Worm (Caenorhabditis elegans) whole organism, mixed stage, embryonic: ENCODE measurements around the gene E03H12.7.

ENCODE experiments used
- elt-1 ChIP-seq: sonication (generic microtip); optimal IDR thresholded peaks from 2 replicates; lab custom pipeline; 2017; ENCODE audit warnings: missing genetic modification characterization, mild to moderate bottlenecking, missing compliant biosample characterization, antibody characterized with exemption, moderate library complexity, borderline replicate concordance; ENCODE audit not compliant: insufficient read depth
- flh-1 ChIP-seq: fragments of 200-800 bp; sonication (Bioruptor generic); optimal IDR thresholded peaks from 2 replicates; lab custom pipeline; 2018; ENCODE audit warnings: mild to moderate bottlenecking, missing genetic modification characterization, moderate library complexity, missing compliant biosample characterization
- lsy-2 ChIP-seq: fragments of 150-350 bp; optimal IDR thresholded peaks from 2 replicates; lab custom pipeline; 2014; ENCODE audit warnings: missing biosample characterization, missing genetic modification characterization
- nhr-12 ChIP-seq: fragments of 150-350 bp; optimal IDR thresholded peaks from 2 replicates; lab custom pipeline; 2014; ENCODE audit warnings: missing biosample characterization, missing genetic modification characterization
- snpc-4 ChIP-seq: fragments of 150-350 bp; optimal IDR thresholded peaks from 2 replicates; lab custom pipeline; 2014; ENCODE audit warnings: missing biosample characterization, missing genetic modification characterization
- sptf-1 ChIP-seq: sonication (generic microtip); optimal IDR thresholded peaks from 2 replicates; lab custom pipeline; 2017; ENCODE audit warnings: mild to moderate bottlenecking, missing genetic modification characterization, moderate library complexity, missing compliant biosample characterization
- tbx-8 ChIP-seq: fragments of 200-800 bp; sonication (Bioruptor generic); optimal IDR thresholded peaks from 2 replicates; lab custom pipeline; 2018; ENCODE audit warnings: mild to moderate bottlenecking, missing genetic modification characterization, moderate library complexity, missing compliant biosample characterization
- unc-62 ChIP-seq: fragments of 150-350 bp; optimal IDR thresholded peaks from 2 replicates; lab custom pipeline; 2014; ENCODE audit warnings: missing biosample characterization, missing genetic modification reagents, missing genetic modification characterization

DNA sequence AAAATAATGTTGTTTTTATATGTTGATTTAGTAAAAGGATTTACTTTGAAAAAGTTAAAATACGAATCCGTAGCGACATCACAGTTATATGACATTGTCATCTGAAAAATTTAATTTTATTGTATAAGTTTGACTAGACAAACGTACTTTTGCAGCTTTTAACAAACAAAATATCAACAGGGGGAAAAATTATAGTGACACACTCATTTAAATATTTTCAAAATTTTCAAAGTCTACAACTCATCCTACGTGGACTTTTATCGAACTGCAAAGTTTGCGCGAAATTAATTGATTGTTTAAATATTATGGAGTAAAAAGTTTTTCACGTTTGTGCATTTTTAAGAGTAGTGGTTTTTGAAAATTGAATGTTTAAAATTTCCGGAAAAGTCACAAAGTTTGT, 37.2 kb upstream of the E03H12.7 start, which contains the start of gene C09B9.85:
- TF ChIP-seq unc-62 (GFP tag; lab: Kevin White, UChicago): no peak
- no peak for TF ChIP-seq sptf-1 (tag; lab: Kevin White, UChicago)
- TF ChIP-seq snpc-4 (tag; lab: Kevin White, UChicago): no peak
- TF ChIP-seq tbx-8 (GFP tag; lab: Kevin White, UChicago): no peak
- no peak for TF ChIP-seq flh-1
- no peak for TF ChIP-seq lsy-2 (tag; lab: Kevin White, UChicago)
- no peak for TF ChIP-seq elt-1 (tag; lab: Kevin White, UChicago)
- TF ChIP-seq nhr-12 (tag; lab: Kevin White, UChicago): no peak
